Worm (Caenorhabditis elegans): ENCODE measurements around the gene pph-6.
A peak's percentile ranks its signal among the peaks of the same experiment; 100 is the strongest.

DNA sequence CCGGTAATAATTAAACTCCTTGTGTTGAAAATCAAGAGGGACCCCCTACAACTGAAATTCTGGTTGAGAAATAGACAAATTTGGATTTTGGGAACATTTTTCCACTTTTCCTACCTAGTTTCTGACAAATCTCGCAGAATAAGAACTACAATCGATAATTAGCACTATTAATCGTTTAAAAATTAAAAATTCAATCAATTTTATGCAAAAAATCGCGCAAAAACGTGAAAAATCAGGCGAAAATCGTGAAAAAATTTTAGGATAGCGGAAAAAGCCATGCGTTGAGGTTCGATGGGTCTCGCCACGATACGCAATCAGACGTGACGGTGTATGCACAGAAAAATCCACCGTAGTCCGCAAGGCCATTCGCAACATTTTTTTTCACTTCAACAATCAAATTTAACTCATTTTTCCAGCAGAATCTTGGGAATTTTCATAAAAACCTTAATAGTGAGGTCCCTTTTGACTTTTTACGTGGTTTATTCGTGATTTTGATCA, 43.6 kb downstream of the pph-6 start, which contains the start of gene lias-1:
- no peak for TF ChIP-seq ztf-29 (GFP tag; IDR thresholded peaks at IDR 0.05)
- TF ChIP-seq ztf-23 (GFP tag; IDR thresholded peaks at IDR 0.05), result peak; percentile 72
